Worm (Caenorhabditis elegans) whole organism, young adult: Measurements from ENCODE around the gene Y37H2A.11.
A peak's percentile ranks its signal among the peaks of the same experiment; 100 is the strongest.

ENCODE experiments used
- B0019.2 ChIP-seq: fragments of 200-800 bp; sonication (Bioruptor generic); conservative IDR thresholded peaks from 2 replicates; pipeline ENCODE4 v1.3.6; 2022; ENCODE audit warnings: missing genetic modification reagents, missing genetic modification characterization, missing compliant biosample characterization
- B0261.1 ChIP-seq: sonication (generic microtip); optimal IDR thresholded peaks from 2 replicates; lab custom pipeline; 2016; ENCODE audit warnings: mild to moderate bottlenecking, missing genetic modification characterization, moderate library complexity, missing compliant biosample characterization
- D2030.7 ChIP-seq: fragments of 200-800 bp; sonication (Bioruptor generic); IDR thresholded peaks from 2 replicates; pipeline ENCODE4 v1.3.6; 2022; ENCODE audit warnings: missing genetic modification reagents, missing genetic modification characterization, missing compliant biosample characterization
- F33H1.4 ChIP-seq: fragments of 200-800 bp; sonication (Bioruptor generic); IDR thresholded peaks from 2 replicates; pipeline ENCODE4 v1.3.6; 2022; ENCODE audit warnings: missing genetic modification reagents, missing genetic modification characterization, missing compliant biosample characterization
- F37B4.10 ChIP-seq: fragments of 200-800 bp; sonication (Bioruptor generic); IDR thresholded peaks from 2 replicates; pipeline ENCODE4 v1.3.6; 2022; ENCODE audit warnings: missing genetic modification characterization, missing compliant biosample characterization
- F49E8.2 ChIP-seq: sonication (generic microtip); optimal IDR thresholded peaks from 3 replicates; lab custom pipeline; 2017; ENCODE audit warnings: missing genetic modification characterization, mild to moderate bottlenecking, missing compliant biosample characterization, antibody characterized with exemption, moderate library complexity; ENCODE audit not compliant: insufficient read depth
- F55B11.4 ChIP-seq: sonication (generic microtip); optimal IDR thresholded peaks from 2 replicates; lab custom pipeline; 2016; ENCODE audit warnings: missing compliant biosample characterization, missing genetic modification characterization, borderline replicate concordance; ENCODE audit not compliant: insufficient read depth
- F57A8.1 ChIP-seq: fragments of 200-800 bp; sonication (Bioruptor generic); optimal IDR thresholded peaks from 2 replicates; lab custom pipeline; 2018; ENCODE audit warnings: mild to moderate bottlenecking, missing genetic modification characterization, moderate library complexity, missing compliant biosample characterization
- K11D2.4 ChIP-seq: fragments of 200-800 bp; sonication (Bioruptor generic); IDR thresholded peaks from 2 replicates; pipeline ENCODE4 v1.3.6; 2022; ENCODE audit warnings: missing genetic modification reagents, missing genetic modification characterization, missing compliant biosample characterization
- K12H6.12 ChIP-seq: fragments of 200-800 bp; sonication (Bioruptor generic); optimal IDR thresholded peaks from 2 replicates; lab custom pipeline; 2018; ENCODE audit warnings: mild to moderate bottlenecking, missing genetic modification characterization, missing compliant biosample characterization
- T26A5.8 ChIP-seq: sonication (generic microtip); optimal IDR thresholded peaks from 2 replicates; lab custom pipeline; 2016; ENCODE audit warnings: missing genetic modification characterization, missing compliant biosample characterization
- Y53G8AR.9 ChIP-seq: fragments of 200-800 bp; sonication (Bioruptor generic); conservative IDR thresholded peaks from 2 replicates; pipeline ENCODE4 v1.3.6; 2022; ENCODE audit warnings: missing genetic modification reagents, missing genetic modification characterization, missing compliant biosample characterization
- ZK185.1 ChIP-seq: sonication (generic microtip); optimal IDR thresholded peaks from 2 replicates; lab custom pipeline; 2016; ENCODE audit warnings: mild to moderate bottlenecking, missing genetic modification characterization, missing compliant biosample characterization; ENCODE audit not compliant: poor library complexity, severe bottlenecking
- aptf-2 ChIP-seq: fragments of 200-800 bp; sonication (Bioruptor generic); conservative IDR thresholded peaks from 2 replicates; pipeline ENCODE4 v1.3.6; 2022; ENCODE audit warnings: missing genetic modification reagents, missing genetic modification characterization, missing compliant biosample characterization
- aptf-3 ChIP-seq: fragments of 200-800 bp; sonication (Bioruptor generic); IDR thresholded peaks from 2 replicates; pipeline ENCODE4 v1.3.6; 2022; ENCODE audit warnings: missing genetic modification characterization, missing compliant biosample characterization
- attf-6 ChIP-seq: fragments of 200-800 bp; sonication (Bioruptor generic); IDR thresholded peaks from 2 replicates; pipeline ENCODE4 v1.3.6; 2022; ENCODE audit warnings: missing genetic modification reagents, missing genetic modification characterization, missing compliant biosample characterization
- bed-2 ChIP-seq: fragments of 200-800 bp; sonication (Bioruptor generic); IDR thresholded peaks from 2 replicates; pipeline ENCODE4 v1.3.6; 2022; ENCODE audit warnings: missing genetic modification reagents, missing genetic modification characterization, missing compliant biosample characterization
- cebp-1 ChIP-seq, 2 experiments: fragments of 200-800 bp in 1 of 2; sonication (Bioruptor generic) in 1 of 2; sonication (generic microtip) in 1 of 2; IDR thresholded peaks in 1 of 2; optimal IDR thresholded peaks in 1 of 2; 2 replicates each; pipeline versions ENCODE4 v1.3.6 to Lab custom; 2017 to 2022; ENCODE audit warnings: missing compliant biosample characterization in 2 of 2, missing genetic modification characterization in 2 of 2, mild to moderate bottlenecking in 1 of 2, missing genetic modification reagents in 1 of 2, moderate library complexity in 1 of 2
- cebp-2 ChIP-seq: fragments of 200-800 bp; sonication (Bioruptor generic); IDR thresholded peaks from 2 replicates; pipeline ENCODE4 v1.3.6; 2022; ENCODE audit warnings: missing genetic modification characterization, missing compliant biosample characterization
- ceh-27 ChIP-seq: fragments of 200-800 bp; sonication (Bioruptor generic); optimal IDR thresholded peaks from 2 replicates; lab custom pipeline; 2018; ENCODE audit warnings: mild to moderate bottlenecking, missing genetic modification characterization, moderate library complexity, missing compliant biosample characterization
- ceh-40 ChIP-seq: fragments of 200-800 bp; sonication (Bioruptor generic); IDR thresholded peaks from 2 replicates; pipeline ENCODE4 v1.3.6; 2022; ENCODE audit warnings: missing genetic modification characterization, missing compliant biosample characterization
- ceh-79 ChIP-seq: sonication (generic microtip); optimal IDR thresholded peaks from 2 replicates; lab custom pipeline; 2017; ENCODE audit warnings: mild to moderate bottlenecking, missing genetic modification characterization, missing compliant biosample characterization
- dpff-1 ChIP-seq: sonication (generic microtip); optimal IDR thresholded peaks from 2 replicates; lab custom pipeline; 2017; ENCODE audit warnings: mild to moderate bottlenecking, missing genetic modification characterization, missing compliant biosample characterization
- dpl-1 ChIP-seq: fragments of 150-350 bp; optimal IDR thresholded peaks from 2 replicates; lab custom pipeline; 2014; ENCODE audit warnings: missing biosample characterization, missing genetic modification reagents, missing genetic modification characterization
- efl-1 ChIP-seq: fragments of 150-350 bp; optimal IDR thresholded peaks from 2 replicates; lab custom pipeline; 2014; ENCODE audit warnings: missing biosample characterization, missing genetic modification reagents, missing genetic modification characterization
- gei-17 ChIP-seq: fragments of 200-800 bp; sonication (Bioruptor generic); optimal IDR thresholded peaks from 2 replicates; lab custom pipeline; 2018; ENCODE audit warnings: mild to moderate bottlenecking, missing genetic modification characterization, missing compliant biosample characterization
- him-1 ChIP-seq: sonication (generic microtip); optimal IDR thresholded peaks from 2 replicates; lab custom pipeline; 2016; ENCODE audit warnings: missing genotype, missing genetic modification reagents, missing genetic modification characterization, missing compliant biosample characterization
- hlh-12 ChIP-seq: sonication (generic microtip); optimal IDR thresholded peaks from 2 replicates; lab custom pipeline; 2016; ENCODE audit warnings: missing genetic modification characterization, missing compliant biosample characterization
- hlh-26 ChIP-seq: fragments of 200-800 bp; sonication (Bioruptor generic); conservative IDR thresholded peaks from 2 replicates; pipeline ENCODE4 v1.3.6; 2022; ENCODE audit warnings: missing genetic modification reagents, missing genetic modification characterization, missing compliant biosample characterization
- hmg-1.2 ChIP-seq: fragments of 200-800 bp; sonication (Bioruptor generic); IDR thresholded peaks from 2 replicates; pipeline ENCODE4 v1.3.6; 2022; ENCODE audit warnings: missing genetic modification reagents, missing genetic modification characterization, missing compliant biosample characterization
- hsf-1 ChIP-seq: fragments of 200-800 bp; sonication (Bioruptor generic); IDR thresholded peaks from 2 replicates; pipeline ENCODE4 v1.3.6; 2022; ENCODE audit warnings: missing genetic modification reagents, missing genetic modification characterization, missing compliant biosample characterization
- lsl-1 ChIP-seq: fragments of 200-800 bp; sonication (Bioruptor generic); optimal IDR thresholded peaks from 2 replicates; lab custom pipeline; 2018; ENCODE audit warnings: mild to moderate bottlenecking, missing genetic modification characterization, moderate library complexity, missing compliant biosample characterization
- madf-6 ChIP-seq: fragments of 200-800 bp; sonication (Bioruptor generic); IDR thresholded peaks from 2 replicates; pipeline ENCODE4 v1.3.6; 2022; ENCODE audit warnings: missing genetic modification reagents, missing genetic modification characterization, missing compliant biosample characterization
- madf-8 ChIP-seq: fragments of 200-800 bp; sonication (Bioruptor generic); conservative IDR thresholded peaks from 2 replicates; pipeline ENCODE4 v1.3.6; 2022; ENCODE audit warnings: missing genetic modification reagents, missing genetic modification characterization, missing compliant biosample characterization
- mes-4 ChIP-seq: sonication (generic microtip); optimal IDR thresholded peaks from 2 replicates; lab custom pipeline; 2016; ENCODE audit warnings: missing genotype, missing genetic modification characterization, missing compliant biosample characterization
- pbrm-1 ChIP-seq: fragments of 200-800 bp; sonication (Bioruptor generic); IDR thresholded peaks from 2 replicates; pipeline ENCODE4 v1.3.6; 2022; ENCODE audit warnings: missing genetic modification reagents, missing genetic modification characterization, missing compliant biosample characterization
- repo-1 ChIP-seq: sonication (generic microtip); optimal IDR thresholded peaks from 2 replicates; lab custom pipeline; 2017; ENCODE audit warnings: mild to moderate bottlenecking, missing genetic modification characterization, missing compliant biosample characterization
- snpc-1.3 ChIP-seq: sonication (generic microtip); optimal IDR thresholded peaks from 2 replicates; lab custom pipeline; 2017; ENCODE audit warnings: missing genetic modification characterization, mild to moderate bottlenecking, missing compliant biosample characterization, antibody characterized with exemption, moderate library complexity, missing genotype, missing genetic modification reagents; ENCODE audit not compliant: insufficient read depth
- tbp1 ChIP-seq: fragments of 200-800 bp; sonication (Bioruptor generic); optimal IDR thresholded peaks from 2 replicates; lab custom pipeline; 2018; ENCODE audit warnings: mild to moderate bottlenecking, missing genetic modification characterization, missing compliant biosample characterization
- tbx-9 ChIP-seq: sonication (generic microtip); optimal IDR thresholded peaks from 2 replicates; lab custom pipeline; 2016; ENCODE audit warnings: borderline replicate concordance, missing genetic modification characterization, inconsistent platforms, missing compliant biosample characterization
- xnd-1 ChIP-seq: sonication (generic microtip); optimal IDR thresholded peaks from 2 replicates; lab custom pipeline; 2016; ENCODE audit warnings: missing genotype, missing genetic modification reagents, missing genetic modification characterization, missing compliant biosample characterization
- ztf-22 ChIP-seq: fragments of 200-800 bp; sonication (Bioruptor generic); optimal IDR thresholded peaks from 2 replicates; lab custom pipeline; 2018; ENCODE audit warnings: mild to moderate bottlenecking, missing genetic modification characterization, moderate library complexity, missing compliant biosample characterization
- ztf-25 ChIP-seq: fragments of 200-800 bp; sonication (Bioruptor generic); IDR thresholded peaks from 2 replicates; pipeline ENCODE4 v1.3.6; 2022; ENCODE audit warnings: missing genetic modification reagents, missing genetic modification characterization, missing compliant biosample characterization
- ztf-3 ChIP-seq: fragments of 200-800 bp; sonication (Bioruptor generic); optimal IDR thresholded peaks from 2 replicates; lab custom pipeline; 2018; ENCODE audit warnings: mild to moderate bottlenecking, missing genetic modification characterization, missing compliant biosample characterization

Gene Y37H2A.11

DNA sequence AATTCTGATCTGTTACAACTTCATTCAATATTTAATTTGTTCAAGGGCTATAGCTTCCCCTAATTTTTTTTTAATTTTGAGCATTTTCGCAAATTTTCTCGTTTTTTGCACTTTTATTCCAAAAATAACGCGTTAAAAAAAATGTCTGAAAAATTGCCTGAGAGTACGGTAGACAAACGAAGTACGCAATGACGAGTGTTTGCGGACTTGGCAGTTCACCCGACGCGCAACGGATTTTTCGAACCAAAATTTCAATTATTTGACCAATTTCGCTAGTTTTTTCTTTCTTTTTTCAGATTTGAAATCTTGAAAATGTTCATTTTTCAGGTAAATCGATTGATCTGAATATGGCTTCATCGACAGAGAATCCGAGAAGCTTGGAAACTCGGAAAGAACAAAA is 14.1 kb upstream of the Y37H2A.11 start, which contains the start of gene fbxa-211:
Gene fbxa-211 (plus strand): TSS at position 328 of the 400 bp plus-strand sequence.
- TF ChIP-seq hlh-12 (tag; lab: Kevin White, UChicago) (no peak), snpc-1.3 (peak; percentile 32), F49E8.2 (peak; percentile 43), lsl-1 (peak; percentile 71)

DNA sequence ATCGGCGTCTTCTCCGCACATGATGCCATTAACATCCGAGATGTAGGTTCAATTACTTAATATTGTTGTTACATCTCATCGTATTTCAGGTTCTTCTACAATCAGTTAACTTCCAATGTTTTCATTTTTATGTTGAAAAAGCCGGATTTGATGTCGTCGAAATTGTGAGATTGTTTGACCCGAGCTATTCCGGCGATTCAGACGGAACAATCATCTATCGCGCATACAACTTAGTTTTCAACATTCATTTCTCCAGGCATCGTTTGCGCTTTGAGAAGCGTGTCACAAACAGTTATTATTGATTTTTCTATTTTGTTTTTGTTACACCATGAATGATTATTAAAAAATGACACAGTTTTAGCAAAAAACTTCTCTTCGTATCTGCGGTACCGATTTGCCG is 12.7 kb upstream of the Y37H2A.11 start:
- no peak for TF ChIP-seq ceh-40 (GFP tag; lab: Robert Waterston, UW)
- TF ChIP-seq madf-8 (GFP tag; lab: Robert Waterston, UW): no peak
- TF ChIP-seq B0019.2 (GFP tag; lab: Robert Waterston, UW): no peak
- no peak for TF ChIP-seq aptf-2 (GFP tag; lab: Robert Waterston, UW)
- TF ChIP-seq T26A5.8 (tag; lab: Kevin White, UChicago): no peak
- TF ChIP-seq dpl-1 (GFP tag; lab: Kevin White, UChicago): no peak
- TF ChIP-seq K12H6.12 (tag; lab: Kevin White, UChicago): no peak
- TF ChIP-seq F37B4.10 (GFP tag; lab: Robert Waterston, UW): no peak
- no peak for TF ChIP-seq cebp-1 (GFP tag; IDR thresholded peaks at IDR 0.05; lab: Robert Waterston, UW)
- TF ChIP-seq cebp-1 (tag; optimal IDR thresholded peaks at IDR 0.05; lab: Kevin White, UChicago): no peak
- no peak for TF ChIP-seq dpff-1 (tag; lab: Kevin White, UChicago)
- TF ChIP-seq gei-17 (GFP tag; lab: Kevin White, UChicago): no peak
- no peak for TF ChIP-seq ztf-3 (GFP tag; lab: Kevin White, UChicago)
- no peak for TF ChIP-seq aptf-3
- no peak for TF ChIP-seq repo-1 (tag; lab: Kevin White, UChicago)
- no peak for TF ChIP-seq F55B11.4 (tag; lab: Kevin White, UChicago)
- TF ChIP-seq ZK185.1 (tag; lab: Kevin White, UChicago): no peak

DNA sequence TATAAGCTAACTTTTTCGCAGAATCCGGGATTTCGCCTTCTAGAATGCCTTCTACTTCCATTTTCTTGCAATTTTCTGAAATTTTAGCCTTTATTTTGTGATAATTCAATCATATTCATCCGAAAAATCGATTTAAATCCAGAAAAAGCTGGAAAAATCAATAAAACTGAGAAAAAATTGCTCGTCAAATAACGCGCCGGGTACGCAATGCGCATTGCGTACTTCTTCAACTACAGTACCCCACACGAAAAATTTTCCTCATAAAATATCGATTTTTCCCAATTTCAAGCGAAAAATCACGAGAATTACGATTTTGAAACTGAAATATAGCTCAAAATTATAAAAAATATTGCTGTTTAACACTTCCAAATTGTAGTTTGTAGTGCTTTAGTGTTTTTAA is 10.2 kb upstream of the Y37H2A.11 start, which contains the start of gene Y37H2A.12:
Gene Y37H2A.12 (minus strand): TSS at position 81 of the 400 bp plus-strand sequence.
- TF ChIP-seq B0261.1 (tag; lab: Kevin White, UChicago) (no peak), him-1 (tag; lab: Kevin White, UChicago) (peak; percentile 83), hsf-1 (no peak), dpl-1 (GFP tag; lab: Kevin White, UChicago) (no peak), hlh-26 (GFP tag; lab: Robert Waterston, UW) (no peak), madf-6 (GFP tag; lab: Robert Waterston, UW) (peak; percentile 61), lsl-1 (peak; percentile 90), xnd-1 (peak; percentile 2), hmg-1.2 (GFP tag; lab: Robert Waterston, UW) (no peak), snpc-1.3 (no peak), F57A8.1 (GFP tag; lab: Kevin White, UChicago) (no peak), cebp-2 (GFP tag; lab: Robert Waterston, UW) (no peak), ztf-25 (GFP tag; lab: Robert Waterston, UW) (no peak), F33H1.4 (GFP tag; lab: Robert Waterston, UW) (peak; percentile 34; the same call in 1 of the 2 replicates), pbrm-1 (GFP tag; lab: Robert Waterston, UW) (no peak), T26A5.8 (tag; lab: Kevin White, UChicago) (no peak), D2030.7 (GFP tag; lab: Robert Waterston, UW) (peak; percentile 48; the same call in 1 of the 2 replicates)

DNA sequence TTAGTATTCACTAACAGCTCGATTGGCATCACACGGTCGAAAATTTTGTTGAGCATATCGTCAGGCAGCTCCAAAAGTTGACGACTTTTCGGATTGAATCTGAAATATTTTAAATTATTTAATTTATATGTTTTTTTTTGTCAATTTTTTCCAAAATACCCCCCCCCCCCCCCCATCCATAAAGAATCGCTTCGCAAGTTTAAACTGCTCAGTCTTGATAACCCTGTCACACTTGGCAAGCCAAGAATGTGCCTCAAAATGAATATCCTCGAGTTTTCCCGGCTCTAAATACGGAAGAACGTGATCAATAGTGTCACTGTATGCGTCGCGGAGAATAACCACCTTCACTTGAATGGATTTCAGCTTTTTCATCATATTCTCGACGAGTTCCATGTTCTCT is 8.1 kb upstream of the Y37H2A.11 start, which contains the start of gene Y37H2A.18:
Gene Y37H2A.18 (minus strand): TSS at position 101 of the 400 bp plus-strand sequence.
- TF ChIP-seq mes-4 (tag; lab: Kevin White, UChicago) (no peak), Y53G8AR.9 (GFP tag; lab: Robert Waterston, UW) (no peak), ztf-22 (GFP tag; lab: Kevin White, UChicago) (no peak), K11D2.4 (no peak), efl-1 (GFP tag; lab: Kevin White, UChicago) (no peak), ceh-27 (GFP tag; lab: Kevin White, UChicago) (no peak), attf-6 (GFP tag; lab: Robert Waterston, UW) (no peak), F55B11.4 (tag; lab: Kevin White, UChicago) (no peak), ceh-40 (GFP tag; lab: Robert Waterston, UW) (no peak), tbp1 (GFP tag; lab: Kevin White, UChicago) (no peak), bed-2 (GFP tag; lab: Robert Waterston, UW) (no peak), ceh-79 (tag; lab: Kevin White, UChicago) (no peak), tbx-9 (tag; lab: Kevin White, UChicago) (no peak)
